Worm (Caenorhabditis elegans) whole organism, young adult: ENCODE data around the gene fbxb-17.
A peak's percentile ranks its signal among the peaks of the same experiment; 100 is the strongest.
"Not testable (repeated sequence)": the region's sequence is repeated elsewhere in the genome, so short reads cannot be mapped to it uniquely, and the experiment has no call there.

ENCODE experiments used
- F23B12.7 ChIP-seq: sonication (generic microtip); optimal IDR thresholded peaks from 2 replicates; lab custom pipeline; 2017; ENCODE audit warnings: missing genetic modification characterization, mild to moderate bottlenecking, missing compliant biosample characterization, antibody characterized with exemption, moderate library complexity; ENCODE audit not compliant: insufficient read depth
- F39B2.1 ChIP-seq: fragments of 200-800 bp; sonication (Bioruptor generic); IDR thresholded peaks from 2 replicates; pipeline ENCODE4 v1.3.6; 2022; ENCODE audit warnings: missing genetic modification reagents, missing genetic modification characterization, missing compliant biosample characterization
- F57A8.1 ChIP-seq: fragments of 200-800 bp; sonication (Bioruptor generic); optimal IDR thresholded peaks from 2 replicates; lab custom pipeline; 2018; ENCODE audit warnings: mild to moderate bottlenecking, missing genetic modification characterization, moderate library complexity, missing compliant biosample characterization
- attf-3 ChIP-seq: fragments of 200-800 bp; sonication (Bioruptor generic); conservative IDR thresholded peaks from 2 replicates; pipeline ENCODE4 v1.3.6; 2022; ENCODE audit warnings: missing genetic modification reagents, missing genetic modification characterization, missing compliant biosample characterization
- bed-1 ChIP-seq: fragments of 200-800 bp; sonication (Bioruptor generic); IDR thresholded peaks from 2 replicates; pipeline ENCODE4 v1.3.6; 2022; ENCODE audit warnings: missing genetic modification reagents, missing genetic modification characterization, missing compliant biosample characterization
- bed-2 ChIP-seq: fragments of 200-800 bp; sonication (Bioruptor generic); IDR thresholded peaks from 2 replicates; pipeline ENCODE4 v1.3.6; 2022; ENCODE audit warnings: missing genetic modification reagents, missing genetic modification characterization, missing compliant biosample characterization
- efl-1 ChIP-seq: fragments of 150-350 bp; optimal IDR thresholded peaks from 2 replicates; lab custom pipeline; 2014; ENCODE audit warnings: missing biosample characterization, missing genetic modification reagents, missing genetic modification characterization
- him-1 ChIP-seq: sonication (generic microtip); optimal IDR thresholded peaks from 2 replicates; lab custom pipeline; 2016; ENCODE audit warnings: missing genotype, missing genetic modification reagents, missing genetic modification characterization, missing compliant biosample characterization
- hsf-1 ChIP-seq: fragments of 200-800 bp; sonication (Bioruptor generic); IDR thresholded peaks from 2 replicates; pipeline ENCODE4 v1.3.6; 2022; ENCODE audit warnings: missing genetic modification reagents, missing genetic modification characterization, missing compliant biosample characterization
- let-607 ChIP-seq, 2 experiments: fragments of 200-800 bp in 1 of 2; sonication (Bioruptor generic) in 1 of 2; sonication (generic microtip) in 1 of 2; optimal IDR thresholded peaks; 2 replicates each; lab custom pipeline; 2016 to 2018; ENCODE audit warnings: mild to moderate bottlenecking in 2 of 2, missing compliant biosample characterization in 2 of 2, missing genetic modification characterization in 2 of 2, moderate library complexity in 2 of 2, missing genotype in 1 of 2
- lin-54 ChIP-seq: fragments of 200-800 bp; sonication (Bioruptor generic); optimal IDR thresholded peaks from 2 replicates; lab custom pipeline; 2018; ENCODE audit warnings: mild to moderate bottlenecking, missing genetic modification characterization, missing compliant biosample characterization
- lir-1 ChIP-seq: fragments of 200-800 bp; sonication (Bioruptor generic); conservative IDR thresholded peaks from 2 replicates; pipeline ENCODE4 v1.3.6; 2022; ENCODE audit warnings: missing genetic modification reagents, missing genetic modification characterization, missing compliant biosample characterization
- lsy-27 ChIP-seq: sonication (generic microtip); optimal IDR thresholded peaks from 2 replicates; lab custom pipeline; 2017; ENCODE audit warnings: missing genetic modification characterization, mild to moderate bottlenecking, missing compliant biosample characterization, antibody characterized with exemption, missing genotype, borderline replicate concordance; ENCODE audit not compliant: insufficient read depth
- madf-6 ChIP-seq: fragments of 200-800 bp; sonication (Bioruptor generic); IDR thresholded peaks from 2 replicates; pipeline ENCODE4 v1.3.6; 2022; ENCODE audit warnings: missing genetic modification reagents, missing genetic modification characterization, missing compliant biosample characterization
- mel-28 ChIP-seq: sonication (generic microtip); optimal IDR thresholded peaks from 2 replicates; lab custom pipeline; 2016; ENCODE audit warnings: borderline replicate concordance, mild to moderate bottlenecking, missing genetic modification characterization, missing compliant biosample characterization
- nhr-80 ChIP-seq: sonication (generic microtip); optimal IDR thresholded peaks from 2 replicates; lab custom pipeline; 2016; ENCODE audit warnings: missing genetic modification characterization, missing compliant biosample characterization
- rpc-1 ChIP-seq, 2 experiments: fragments of 150-350 bp in 1 of 2; sonication (generic microtip) in 1 of 2; optimal IDR thresholded peaks; 2 replicates each; lab custom pipeline; 2014 to 2018; ENCODE audit warnings: missing biosample characterization in 1 of 2, missing genetic modification characterization in 1 of 2, missing genetic modification reagents in 1 of 2, missing genotype in 1 of 2
- snpc-1.3 ChIP-seq: sonication (generic microtip); optimal IDR thresholded peaks from 2 replicates; lab custom pipeline; 2017; ENCODE audit warnings: missing genetic modification characterization, mild to moderate bottlenecking, missing compliant biosample characterization, antibody characterized with exemption, moderate library complexity, missing genotype, missing genetic modification reagents; ENCODE audit not compliant: insufficient read depth
- snpc-3.4 ChIP-seq: sonication (generic microtip); optimal IDR thresholded peaks from 2 replicates; lab custom pipeline; 2017; ENCODE audit warnings: missing genetic modification characterization, mild to moderate bottlenecking, missing compliant biosample characterization, antibody characterized with exemption, moderate library complexity, missing genotype, missing genetic modification reagents
- sptf-2 ChIP-seq: fragments of 200-800 bp; sonication (Bioruptor generic); optimal IDR thresholded peaks from 2 replicates; lab custom pipeline; 2018; ENCODE audit warnings: mild to moderate bottlenecking, missing genetic modification characterization, missing compliant biosample characterization
- ztf-18 ChIP-seq: sonication (generic microtip); optimal IDR thresholded peaks from 2 replicates; lab custom pipeline; 2016; ENCODE audit warnings: missing genotype, mild to moderate bottlenecking, missing genetic modification characterization, missing compliant biosample characterization
- ztf-22 ChIP-seq: fragments of 200-800 bp; sonication (Bioruptor generic); optimal IDR thresholded peaks from 2 replicates; lab custom pipeline; 2018; ENCODE audit warnings: mild to moderate bottlenecking, missing genetic modification characterization, moderate library complexity, missing compliant biosample characterization

The fbxb-17 gene

DNA sequence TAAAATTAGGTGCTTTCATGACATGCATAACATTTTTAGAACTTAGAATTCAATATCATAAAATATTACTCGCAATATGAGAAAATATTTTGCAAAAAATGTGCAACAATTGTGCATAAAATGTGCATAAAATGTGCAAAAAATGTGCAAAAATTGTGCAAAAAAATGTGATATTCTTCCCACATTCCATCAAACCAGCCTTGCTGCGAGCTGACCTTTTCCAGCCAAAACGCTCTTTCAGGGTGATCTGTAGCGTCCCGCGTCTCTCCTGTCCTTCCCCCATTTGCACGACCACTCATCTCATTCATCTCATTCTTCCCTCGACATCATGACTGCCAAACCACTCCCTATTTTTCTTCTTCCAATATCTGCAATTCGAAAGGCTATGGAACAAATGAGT, at the start of gene fbxb-17:
fbxb-17 (plus strand) TSS at position 301 of the 400 bp plus-strand sequence.
- TF ChIP-seq ztf-22 (no peak), F57A8.1 (no peak)
- TF ChIP-seq, all 124 proteins: peak for 0

DNA sequence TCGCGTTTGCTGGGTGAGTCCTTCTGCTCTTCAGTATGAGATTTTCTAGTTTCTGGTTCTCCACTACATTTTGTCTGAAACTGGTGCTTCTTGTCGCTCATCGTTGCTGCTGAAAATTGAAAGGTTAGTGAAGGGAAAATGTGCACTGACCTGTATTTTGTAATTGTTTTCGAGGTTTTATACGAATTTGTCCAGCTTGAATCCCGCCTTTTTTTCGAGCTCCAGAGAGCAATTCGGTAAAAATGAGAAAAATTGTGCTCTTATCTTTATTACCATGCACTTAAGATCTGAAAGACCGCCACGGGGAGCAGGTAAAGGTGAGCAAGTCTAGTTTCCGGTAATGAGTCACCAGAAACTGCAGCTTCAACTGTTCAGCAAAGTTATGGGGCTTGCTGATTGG, 48.4 kb upstream of the fbxb-17 start, which contains the start of gene C08E3.15:
C08E3.15 (minus strand) TSS at position 101 of the 400 bp plus-strand sequence.
- TF ChIP-seq madf-6 (GFP tag; lab: Robert Waterston, UW); lir-1 (GFP tag; lab: Robert Waterston, UW); lin-54 (GFP tag; lab: Kevin White, UChicago): not testable (repeated sequence)

ce11 chrII:1632216-1632615, 44.0 kb upstream of the fbxb-17 start, which contains the start of gene C08E3.13:
Gene C08E3.13, minus strand, starts transcription at chrII:1632316.
- not testable (repeated sequence) for TF ChIP-seq bed-1 (GFP tag; lab: Robert Waterston, UW); let-607 (tag; optimal IDR thresholded peaks at IDR 0.05; lab: Kevin White, UChicago); F23B12.7 (tag; lab: Kevin White, UChicago)

- TF ChIP-seq madf-6 (GFP tag; lab: Robert Waterston, UW); ztf-18 (tag; lab: Kevin White, UChicago); lsy-27 (tag; lab: Kevin White, UChicago): not testable (repeated sequence)
- TF ChIP-seq, all 124 proteins: peak for 0; not testable (repeated sequence) for 124
Measured at ce11 chrII:1633490-1633889, 42.7 kb upstream of the fbxb-17 start, which contains the start of gene C08E3.1. Gene C08E3.1, plus strand, starts transcription at chrII:1633790.

ce11 chrII:1635969-1636368, 40.2 kb upstream of the fbxb-17 start:
- TF ChIP-seq snpc-1.3 (no peak), rpc-1 (optimal IDR thresholded peaks at IDR 0.05; lab: Kevin White, UChicago) (no peak), rpc-1 (tag; optimal IDR thresholded peaks at IDR 0.05; lab: Kevin White, UChicago) (no peak), nhr-80 (tag; lab: Kevin White, UChicago) (peak; percentile 9), mel-28 (tag; lab: Kevin White, UChicago) (no peak), F39B2.1 (GFP tag; lab: Robert Waterston, UW) (no peak)
- TF ChIP-seq, all 124 proteins: peak for 1

DNA sequence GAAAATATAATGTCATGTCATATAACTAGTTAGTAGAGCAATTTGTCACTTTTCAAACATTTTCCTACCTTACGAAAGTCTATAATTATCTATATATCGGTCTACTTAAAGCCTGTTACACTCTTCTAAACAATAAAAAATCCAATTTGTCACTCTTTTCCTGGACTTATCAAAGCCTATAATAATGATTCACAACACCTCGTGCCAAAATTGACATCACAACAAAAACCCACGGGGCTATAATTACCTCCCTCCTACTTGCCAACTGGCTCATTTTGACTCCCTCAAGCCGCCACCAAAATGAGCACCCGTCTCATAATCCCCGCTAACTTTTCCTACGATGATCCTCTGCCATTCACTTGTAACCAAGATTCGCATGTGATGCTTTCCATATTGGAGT, 39.8 kb upstream of the fbxb-17 start, which contains the start of gene srg-20:
srg-20 (plus strand) TSS at position 301 of the 400 bp plus-strand sequence.
- not testable (repeated sequence) for TF ChIP-seq hsf-1 (GFP tag; lab: Robert Waterston, UW); efl-1; bed-2 (GFP tag; lab: Robert Waterston, UW)

- TF ChIP-seq him-1 (tag; lab: Kevin White, UChicago) (no peak), snpc-3.4 (tag; lab: Kevin White, UChicago) (no peak), sptf-2 (GFP tag; lab: Kevin White, UChicago) (no peak), attf-3 (GFP tag; lab: Robert Waterston, UW) (no peak)
Measured at ce11 chrII:1640496-1640895, 35.7 kb upstream of the fbxb-17 start, which contains the start of gene srh-72. Gene srh-72, minus strand, starts transcription at chrII:1640596.
